Fruit fly (Drosophila melanogaster) whole organism: Measurements from ENCODE around the gene Rint1.

Source experiments
- CG8478 ChIP-seq: fragments of >200 bp; optimal IDR thresholded peaks from 2 replicates; lab custom pipeline; 2018; ENCODE audit warnings: inconsistent platforms
- EcR ChIP-seq, 2 experiments: fragments of >200 bp; optimal IDR thresholded peaks; 2 replicates each; lab custom pipeline; 2017; ENCODE audit warnings: missing biosample characterization in 2 of 2, missing genetic modification characterization in 2 of 2, missing genetic modification reagents in 2 of 2
- pan ChIP-seq: fragments of >200 bp; optimal IDR thresholded peaks from 2 replicates; lab custom pipeline; 2017
- psq ChIP-seq: fragments of >200 bp; optimal IDR thresholded peaks from 2 replicates; lab custom pipeline; 2017
- usp ChIP-seq: fragments of >200 bp; optimal IDR thresholded peaks from 2 replicates; lab custom pipeline; 2017; ENCODE audit warnings: missing biosample characterization, missing genetic modification characterization, mixed read lengths

dm6 chr3L:7361095-7361522 lies 37.7 kb downstream of the Rint1 start:
- TF ChIP-seq CG8478 (lab: Kevin White, UChicago), result no peak
- no peak for TF ChIP-seq usp (GFP tag; lab: Kevin White, UChicago)
- TF ChIP-seq EcR (GFP tag; optimal IDR thresholded peaks at IDR 0.05; lab: Kevin White, UChicago), result no peak
- no peak for TF ChIP-seq psq
- no peak for TF ChIP-seq pan
